Fruit fly (Drosophila melanogaster) whole organism, embryonic: ENCODE measurements around the gene Rab3GAP1.

Experiments used
- B-H2 ChIP-seq: fragments of 200-800 bp; sonication (Bioruptor generic); optimal IDR thresholded peaks from 2 replicates; lab custom pipeline; 2018; ENCODE audit warnings: missing biosample characterization, mild to moderate bottlenecking, missing genetic modification characterization
- Bdp1 ChIP-seq: fragments of 200-800 bp; sonication (Bioruptor generic); optimal IDR thresholded peaks from 3 replicates; lab custom pipeline; 2016; ENCODE audit warnings: missing biosample characterization, missing genetic modification characterization
- CG10274 ChIP-seq: fragments of 200-800 bp; sonication (Bioruptor generic); optimal IDR thresholded peaks from 3 replicates; lab custom pipeline; 2017; ENCODE audit warnings: missing biosample characterization, mild to moderate bottlenecking, missing genetic modification characterization
- CG13424 ChIP-seq: fragments of 200-800 bp; sonication (Bioruptor generic); optimal IDR thresholded peaks from 2 replicates; lab custom pipeline; 2019; ENCODE audit warnings: missing biosample characterization, mild to moderate bottlenecking, missing genetic modification characterization, moderate library complexity
- CG13624 ChIP-seq: fragments of 200-800 bp; sonication (Bioruptor generic); optimal IDR thresholded peaks from 2 replicates; lab custom pipeline; 2016; ENCODE audit warnings: missing biosample characterization, missing genetic modification characterization
- CG1647 ChIP-seq: fragments of 200-800 bp; sonication (Bioruptor generic); optimal IDR thresholded peaks from 3 replicates; lab custom pipeline; 2016; ENCODE audit warnings: missing biosample characterization, missing genetic modification characterization
- CG17361 ChIP-seq: fragments of 200-800 bp; sonication (Bioruptor generic); IDR thresholded peaks from 3 replicates; pipeline ENCODE4 v1.3.6; 2022; ENCODE audit warnings: missing biosample characterization, missing genetic modification characterization
- CG2129 ChIP-seq: fragments of 200-800 bp; sonication (Bioruptor generic); IDR thresholded peaks from 2 replicates; pipeline ENCODE4 v1.3.6; 2022; ENCODE audit warnings: missing biosample characterization, missing genetic modification characterization; ENCODE audit not compliant: partially characterized antibody
- CG2712 ChIP-seq: fragments of 200-800 bp; optimal IDR thresholded peaks from 3 replicates; lab custom pipeline; 2019; ENCODE audit warnings: missing biosample characterization, mild to moderate bottlenecking, missing genetic modification characterization, moderate library complexity
- CG2889 ChIP-seq: fragments of 200-800 bp; sonication (Bioruptor generic); IDR thresholded peaks from 3 replicates; pipeline ENCODE4 v1.3.6; 2022; ENCODE audit warnings: missing biosample characterization, missing genetic modification characterization
- CG3065 ChIP-seq: fragments of 200-800 bp; sonication (Bioruptor generic); optimal IDR thresholded peaks from 2 replicates; lab custom pipeline; 2016; ENCODE audit warnings: missing biosample characterization, missing genetic modification characterization
- CG6813 ChIP-seq: fragments of 200-800 bp; sonication (Bioruptor generic); optimal IDR thresholded peaks from 2 replicates; lab custom pipeline; 2017; ENCODE audit warnings: missing biosample characterization, missing genetic modification characterization, mild to moderate bottlenecking, moderate library complexity, missing genetic modification reagents
- CG7271 ChIP-seq: fragments of 200-800 bp; sonication (Bioruptor generic); optimal IDR thresholded peaks from 2 replicates; lab custom pipeline; 2018; ENCODE audit warnings: missing biosample characterization, mild to moderate bottlenecking, missing genetic modification characterization, moderate library complexity
- CG7745 ChIP-seq: fragments of 200-800 bp; sonication (Bioruptor generic); optimal IDR thresholded peaks from 2 replicates; lab custom pipeline; 2018; ENCODE audit warnings: missing biosample characterization, mild to moderate bottlenecking, missing genetic modification characterization, moderate library complexity
- CG7928 ChIP-seq: fragments of 200-800 bp; sonication (Bioruptor generic); optimal IDR thresholded peaks from 2 replicates; lab custom pipeline; 2017; ENCODE audit warnings: missing biosample characterization, mild to moderate bottlenecking, missing genetic modification characterization
- CG8388 ChIP-seq: fragments of 200-800 bp; sonication (Bioruptor generic); optimal IDR thresholded peaks from 2 replicates; lab custom pipeline; 2019; ENCODE audit warnings: missing biosample characterization, mild to moderate bottlenecking, missing genetic modification characterization, moderate library complexity
- CG8944 ChIP-seq: fragments of 200-800 bp; sonication (Bioruptor generic); optimal IDR thresholded peaks from 3 replicates; lab custom pipeline; 2016; ENCODE audit warnings: missing biosample characterization, missing genetic modification characterization
- CHES-1-like ChIP-seq: fragments of 200-800 bp; sonication (Bioruptor generic); optimal IDR thresholded peaks from 2 replicates; lab custom pipeline; 2016; ENCODE audit warnings: missing biosample characterization, missing genetic modification characterization
- Dll ChIP-seq: fragments of 200-800 bp; sonication (Bioruptor generic); IDR thresholded peaks from 4 replicates; pipeline ENCODE4 v1.3.6; 2022; ENCODE audit warnings: missing biosample characterization, missing genetic modification characterization; ENCODE audit not compliant: partially characterized antibody
- Elba2 ChIP-seq: fragments of 200-800 bp; sonication (Bioruptor generic); optimal IDR thresholded peaks from 3 replicates; lab custom pipeline; 2016; ENCODE audit warnings: missing biosample characterization, missing genetic modification characterization
- H15 ChIP-seq: fragments of 200-800 bp; sonication (Bioruptor generic); IDR thresholded peaks from 3 replicates; pipeline ENCODE4 v1.3.6; 2022; ENCODE audit warnings: missing biosample characterization, missing genetic modification characterization
- HLH54F ChIP-seq: fragments of 200-800 bp; sonication (Bioruptor generic); optimal IDR thresholded peaks from 3 replicates; lab custom pipeline; 2016; ENCODE audit warnings: missing biosample characterization, missing genetic modification characterization
- Hmx ChIP-seq: fragments of 200-800 bp; sonication (Bioruptor generic); optimal IDR thresholded peaks from 2 replicates; lab custom pipeline; 2016; ENCODE audit warnings: missing biosample characterization, missing genetic modification characterization
- Lhr ChIP-seq: fragments of 200-800 bp; sonication (Bioruptor generic); optimal IDR thresholded peaks from 3 replicates; lab custom pipeline; 2017; ENCODE audit warnings: mild to moderate bottlenecking, missing biosample characterization, missing genetic modification reagents, missing genetic modification characterization
- Med ChIP-seq: fragments of 200-800 bp; sonication (Bioruptor generic); peaks from one replicate; lab custom pipeline; 2016; ENCODE audit warnings: missing biosample characterization, missing genetic modification characterization, mild to moderate bottlenecking, inconsistent platforms, moderate library complexity
- NfI ChIP-seq: fragments of 200-800 bp; sonication (Bioruptor generic); optimal IDR thresholded peaks from 3 replicates; lab custom pipeline; 2018; ENCODE audit warnings: missing biosample characterization, mild to moderate bottlenecking, missing genetic modification characterization, moderate library complexity
- Optix ChIP-seq: fragments of 200-800 bp; sonication (Bioruptor generic); IDR thresholded peaks from 3 replicates; pipeline ENCODE4 v1.3.6; 2022; ENCODE audit warnings: missing biosample characterization, missing genetic modification characterization
- Sry-β ChIP-seq: fragments of 200-800 bp; sonication (Bioruptor generic); optimal IDR thresholded peaks from 2 replicates; lab custom pipeline; 2018; ENCODE audit warnings: missing biosample characterization, mild to moderate bottlenecking, missing genetic modification characterization, moderate library complexity
- al ChIP-seq: fragments of 200-800 bp; sonication (Bioruptor generic); IDR thresholded peaks from 2 replicates; pipeline ENCODE4 v1.3.6; 2022; ENCODE audit warnings: missing biosample characterization, missing genetic modification characterization
- ash1 ChIP-seq: fragments of 200-800 bp; sonication (Bioruptor generic); optimal IDR thresholded peaks from 2 replicates; lab custom pipeline; 2018; ENCODE audit warnings: missing biosample characterization, mild to moderate bottlenecking, missing genetic modification characterization
- ato ChIP-seq: fragments of 200-800 bp; sonication (Bioruptor generic); IDR thresholded peaks from 2 replicates; pipeline ENCODE4 v1.3.6; 2022; ENCODE audit warnings: missing biosample characterization, missing genetic modification characterization; ENCODE audit not compliant: partially characterized antibody
- bowl ChIP-seq: fragments of 200-800 bp; sonication (Bioruptor generic); IDR thresholded peaks from 2 replicates; pipeline ENCODE4 v1.3.6; 2022; ENCODE audit warnings: missing biosample characterization, missing genetic modification characterization
- br ChIP-seq: fragments of >200 bp; optimal IDR thresholded peaks from 2 replicates; lab custom pipeline; 2017
- cad ChIP-seq: fragments of >200 bp; optimal IDR thresholded peaks from 2 replicates; lab custom pipeline; 2017; ENCODE audit warnings: missing biosample characterization, missing genetic modification characterization
- chm ChIP-seq: fragments of 200-800 bp; sonication (Bioruptor generic); IDR thresholded peaks from 2 replicates; pipeline ENCODE4 v1.3.6; 2022; ENCODE audit warnings: missing biosample characterization, missing genetic modification characterization
- cwo ChIP-seq: fragments of 200-800 bp; sonication (Bioruptor generic); optimal IDR thresholded peaks from 3 replicates; lab custom pipeline; 2017; ENCODE audit warnings: missing biosample characterization, missing genetic modification characterization, mild to moderate bottlenecking, moderate library complexity, missing genetic modification reagents
- dysf ChIP-seq: fragments of 200-800 bp; sonication (Bioruptor generic); IDR thresholded peaks from 3 replicates; pipeline ENCODE4 v1.3.6; 2022; ENCODE audit warnings: missing biosample characterization, missing genetic modification characterization
- en ChIP-seq: fragments of 200-800 bp; sonication (Bioruptor generic); optimal IDR thresholded peaks from 2 replicates; lab custom pipeline; 2016; ENCODE audit warnings: missing biosample characterization, missing genetic modification characterization
- eyg ChIP-seq: fragments of 200-800 bp; sonication (Bioruptor generic); optimal IDR thresholded peaks from 3 replicates; lab custom pipeline; 2016; ENCODE audit warnings: missing biosample characterization, missing genetic modification characterization
- fu2 ChIP-seq: fragments of 200-800 bp; sonication (Bioruptor generic); optimal IDR thresholded peaks from 2 replicates; lab custom pipeline; 2016; ENCODE audit warnings: missing biosample characterization, missing genetic modification characterization
- grn ChIP-seq: fragments of 200-800 bp; sonication (Bioruptor generic); optimal IDR thresholded peaks from 3 replicates; lab custom pipeline; 2017; ENCODE audit warnings: missing biosample characterization, missing genetic modification characterization
- kni ChIP-seq: fragments of 200-800 bp; sonication (Bioruptor generic); optimal IDR thresholded peaks from 3 replicates; lab custom pipeline; 2017; ENCODE audit warnings: mild to moderate bottlenecking, missing biosample characterization, missing genetic modification reagents, missing genetic modification characterization
- luna ChIP-seq: fragments of 200-800 bp; sonication (Bioruptor generic); optimal IDR thresholded peaks from 2 replicates; lab custom pipeline; 2016; ENCODE audit warnings: missing biosample characterization, missing genetic modification characterization
- mirr ChIP-seq: fragments of 200-800 bp; sonication (Bioruptor generic); optimal IDR thresholded peaks from 3 replicates; lab custom pipeline; 2018; ENCODE audit warnings: missing biosample characterization, mild to moderate bottlenecking, missing genetic modification characterization
- nmo ChIP-seq: fragments of 200-800 bp; sonication (Bioruptor generic); optimal IDR thresholded peaks from 2 replicates; lab custom pipeline; 2018; ENCODE audit warnings: missing biosample characterization, mild to moderate bottlenecking, missing genetic modification characterization, moderate library complexity
- otp ChIP-seq: fragments of 200-800 bp; sonication (Bioruptor generic); IDR thresholded peaks from 3 replicates; pipeline ENCODE4, ENCODE4 v1.3.6; 2022; ENCODE audit warnings: missing biosample characterization, missing genetic modification characterization
- pita ChIP-seq: fragments of 200-800 bp; sonication (Bioruptor generic); optimal IDR thresholded peaks from 2 replicates; lab custom pipeline; 2017; ENCODE audit warnings: missing biosample characterization, mild to moderate bottlenecking, missing genetic modification characterization
- sens-2 ChIP-seq: fragments of 200-800 bp; sonication (Bioruptor generic); IDR thresholded peaks from 2 replicates; pipeline ENCODE4 v1.3.6; 2022; ENCODE audit warnings: missing biosample characterization, missing genetic modification characterization
- seq ChIP-seq: fragments of 200-800 bp; sonication (Bioruptor generic); IDR thresholded peaks from 2 replicates; pipeline ENCODE4 v1.3.6; 2022; ENCODE audit warnings: missing biosample characterization, missing genetic modification characterization
- sna ChIP-seq: fragments of 200-800 bp; sonication (Bioruptor generic); IDR thresholded peaks from 2 replicates; pipeline ENCODE4 v1.3.6; 2022; ENCODE audit warnings: missing biosample characterization, missing genetic modification characterization; ENCODE audit not compliant: partially characterized antibody
- ttk ChIP-seq: fragments of 200-800 bp; sonication (Bioruptor generic); IDR thresholded peaks from 2 replicates; pipeline ENCODE4 v2.1.2; 2022; ENCODE audit warnings: missing biosample characterization, missing genetic modification characterization
- vnd ChIP-seq: fragments of 200-800 bp; sonication (Bioruptor generic); IDR thresholded peaks from 3 replicates; pipeline ENCODE4 v1.3.6; 2022; ENCODE audit warnings: missing biosample characterization, missing genetic modification characterization; ENCODE audit not compliant: partially characterized antibody

Gene Rab3GAP1

DNA sequence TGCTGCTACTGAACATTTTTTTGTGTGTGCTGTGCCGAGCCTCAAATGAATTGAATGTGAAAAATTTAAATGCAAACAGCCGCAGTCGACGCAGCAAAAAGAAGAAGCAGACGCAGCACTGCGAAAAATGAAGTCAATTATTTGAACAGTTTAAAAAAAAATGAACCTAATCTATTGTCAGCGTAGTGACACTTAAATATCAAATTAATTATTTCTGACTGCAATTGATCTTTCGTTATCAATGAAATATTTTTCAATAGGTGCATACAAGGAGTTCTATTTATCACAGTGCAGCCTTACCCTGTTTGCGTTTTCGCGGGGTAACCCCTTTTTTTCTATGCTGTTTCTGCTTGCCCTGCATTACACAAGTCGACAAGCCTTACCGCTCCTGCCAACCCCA is 35.4 kb downstream of the Rab3GAP1 start (continued):
- TF ChIP-seq sens-2 (GFP tag; lab: Robert Waterston, UW) (no peak), CG2712 (peak; percentile 54), CHES-1-like (GFP tag; lab: Kevin White, UChicago) (no peak), CG3065 (GFP tag; lab: Kevin White, UChicago) (no peak), eyg (GFP tag; lab: Kevin White, UChicago) (no peak), CG6813 (GFP tag; lab: Kevin White, UChicago) (no peak), cwo (GFP tag; lab: Kevin White, UChicago) (no peak), otp (GFP tag; lab: Robert Waterston, UW) (no peak), ttk (GFP tag; lab: Robert Waterston, UW) (peak; percentile 42; the same call in 1 of the 2 replicates), CG8944 (no peak), Med (peak; percentile 89), Elba2 (GFP tag; lab: Kevin White, UChicago) (no peak), Dll (GFP tag; lab: Robert Waterston, UW) (no peak), seq (GFP tag; lab: Robert Waterston, UW) (no peak), br (lab: Kevin White, UChicago) (no peak), Hmx (no peak), B-H2 (GFP tag; lab: Kevin White, UChicago) (no peak), CG13624 (GFP tag; lab: Kevin White, UChicago) (no peak), HLH54F (GFP tag; lab: Kevin White, UChicago) (no peak), NfI (GFP tag; lab: Kevin White, UChicago) (peak; percentile 20), dysf (GFP tag; lab: Robert Waterston, UW) (peak; percentile 58), Lhr (GFP tag; lab: Kevin White, UChicago) (no peak), CG7928 (GFP tag; lab: Kevin White, UChicago) (no peak), Optix (0 out of 3 replicates have a peak, but pooled peaks have one; percentile 12), bowl (GFP tag; lab: Robert Waterston, UW) (no peak), CG17361 (GFP tag; lab: Robert Waterston, UW) (0 out of 3 replicates have a peak, but pooled peaks have one; percentile 29), vnd (GFP tag; lab: Robert Waterston, UW) (no peak), CG13424 (tag; lab: Kevin White, UChicago) (peak; percentile 47), ato (GFP tag; lab: Robert Waterston, UW) (no peak), CG2889 (GFP tag; lab: Robert Waterston, UW) (no peak), grn (GFP tag; lab: Kevin White, UChicago) (no peak), CG7745 (tag; lab: Kevin White, UChicago) (no peak), sna (GFP tag; lab: Robert Waterston, UW) (no peak), CG2129 (GFP tag; lab: Robert Waterston, UW) (no peak), Bdp1 (no peak), Sry-β (GFP tag; lab: Kevin White, UChicago) (no peak), H15 (peak; percentile 41; the same call in 1 of the 3 replicates), en (GFP tag; lab: Kevin White, UChicago) (no peak), cad (GFP tag; lab: Kevin White, UChicago) (no peak), chm (no peak), kni (GFP tag; lab: Kevin White, UChicago) (no peak), luna (GFP tag; lab: Kevin White, UChicago) (no peak), CG7271 (tag; lab: Kevin White, UChicago) (no peak), CG1647 (no peak), nmo (GFP tag; lab: Kevin White, UChicago) (peak; percentile 48), fu2 (GFP tag; lab: Kevin White, UChicago) (no peak), ash1 (GFP tag; lab: Kevin White, UChicago) (no peak), mirr (GFP tag; lab: Kevin White, UChicago) (no peak), CG8388 (GFP tag; lab: Kevin White, UChicago) (peak; percentile 37), pita (GFP tag; lab: Kevin White, UChicago) (no peak), CG10274 (no peak), al (no peak)
